Worm (Caenorhabditis elegans) whole organism, late embryonic: ENCODE measurements around the gene Y60C6A.2.

ENCODE experiments used
- ama-1 ChIP-seq: fragments of 150-350 bp; optimal IDR thresholded peaks from 2 replicates; lab custom pipeline; 2014
- ceh-14 ChIP-seq: sonication (generic microtip); optimal IDR thresholded peaks from 2 replicates; lab custom pipeline; 2016; ENCODE audit warnings: missing genotype, missing genetic modification characterization, missing compliant biosample characterization
- ceh-18 ChIP-seq: sonication (generic microtip); optimal IDR thresholded peaks from 2 replicates; lab custom pipeline; 2016; ENCODE audit warnings: missing genetic modification characterization, missing compliant biosample characterization
- ceh-19 ChIP-seq: fragments of 200-800 bp; sonication (Bioruptor generic); optimal IDR thresholded peaks from 2 replicates; lab custom pipeline; 2018; ENCODE audit warnings: mild to moderate bottlenecking, missing genetic modification characterization, missing compliant biosample characterization
- ceh-22 ChIP-seq: sonication (generic microtip); optimal IDR thresholded peaks from 2 replicates; lab custom pipeline; 2017; ENCODE audit warnings: missing biosample characterization, missing genetic modification characterization
- ceh-24 ChIP-seq: sonication (generic microtip); optimal IDR thresholded peaks from 2 replicates; lab custom pipeline; 2016; ENCODE audit warnings: mild to moderate bottlenecking, missing genetic modification characterization, missing compliant biosample characterization
- ceh-31 ChIP-seq: sonication (generic microtip); optimal IDR thresholded peaks from 2 replicates; lab custom pipeline; 2016; ENCODE audit warnings: missing genetic modification characterization, missing compliant biosample characterization
- ceh-34 ChIP-seq: sonication (generic microtip); optimal IDR thresholded peaks from 2 replicates; lab custom pipeline; 2016; ENCODE audit warnings: mild to moderate bottlenecking, missing genetic modification characterization, missing compliant biosample characterization
- ceh-45 ChIP-seq: fragments of 200-800 bp; sonication (Bioruptor generic); IDR thresholded peaks from 2 replicates; pipeline ENCODE4 v1.3.6; 2022; ENCODE audit warnings: missing genetic modification reagents, missing genetic modification characterization, missing compliant biosample characterization
- ceh-6 ChIP-seq: fragments of 200-800 bp; sonication (Bioruptor generic); optimal IDR thresholded peaks from 2 replicates; lab custom pipeline; 2018; ENCODE audit warnings: mild to moderate bottlenecking, missing genetic modification characterization, missing compliant biosample characterization
- ceh-9 ChIP-seq: sonication (generic microtip); optimal IDR thresholded peaks from 2 replicates; lab custom pipeline; 2016; ENCODE audit warnings: mild to moderate bottlenecking, missing genetic modification characterization, inconsistent platforms, missing compliant biosample characterization
- dmd-4 ChIP-seq: sonication (generic microtip); optimal IDR thresholded peaks from 2 replicates; lab custom pipeline; 2016; ENCODE audit warnings: borderline replicate concordance, missing genetic modification characterization, missing compliant biosample characterization
- elt-2 ChIP-seq: sonication (generic microtip); optimal IDR thresholded peaks from 2 replicates; lab custom pipeline; 2016; ENCODE audit warnings: missing genetic modification reagents, missing genetic modification characterization, missing compliant biosample characterization
- elt-4 ChIP-seq: sonication (generic microtip); optimal IDR thresholded peaks from 2 replicates; lab custom pipeline; 2016; ENCODE audit warnings: missing genetic modification characterization, missing compliant biosample characterization
- eyg-1 ChIP-seq: sonication (generic microtip); optimal IDR thresholded peaks from 2 replicates; lab custom pipeline; 2016; ENCODE audit warnings: missing genotype, missing genetic modification characterization, missing compliant biosample characterization
- fax-1 ChIP-seq: sonication (generic microtip); optimal IDR thresholded peaks from 2 replicates; lab custom pipeline; 2016; ENCODE audit warnings: missing genotype, missing genetic modification characterization, missing compliant biosample characterization
- fkh-10 ChIP-seq: fragments of 150-350 bp; optimal IDR thresholded peaks from 2 replicates; lab custom pipeline; 2014; ENCODE audit warnings: missing biosample characterization, missing genetic modification reagents, missing genetic modification characterization
- fkh-6 ChIP-seq: sonication (generic microtip); optimal IDR thresholded peaks from 2 replicates; lab custom pipeline; 2016; ENCODE audit warnings: missing genetic modification characterization, missing compliant biosample characterization
- hlh-13 ChIP-seq: fragments of 200-800 bp; sonication (Bioruptor generic); optimal IDR thresholded peaks from 2 replicates; lab custom pipeline; 2018; ENCODE audit warnings: mild to moderate bottlenecking, missing genetic modification characterization, missing compliant biosample characterization
- hlh-15 ChIP-seq: sonication (generic microtip); optimal IDR thresholded peaks from 2 replicates; lab custom pipeline; 2016; ENCODE audit warnings: missing genetic modification characterization, missing compliant biosample characterization
- hlh-8 ChIP-seq: sonication (generic microtip); optimal IDR thresholded peaks from 2 replicates; lab custom pipeline; 2016; ENCODE audit warnings: missing genotype, missing genetic modification characterization, missing compliant biosample characterization
- lim-6 ChIP-seq: sonication (generic microtip); optimal IDR thresholded peaks from 2 replicates; lab custom pipeline; 2016; ENCODE audit warnings: missing genetic modification characterization, missing compliant biosample characterization
- madf-2 ChIP-seq: sonication (generic microtip); optimal IDR thresholded peaks from 2 replicates; lab custom pipeline; 2017; ENCODE audit warnings: missing genetic modification characterization, missing compliant biosample characterization
- mec-3 ChIP-seq: sonication (generic microtip); optimal IDR thresholded peaks from 2 replicates; lab custom pipeline; 2016; ENCODE audit warnings: borderline replicate concordance, missing genetic modification characterization, missing compliant biosample characterization
- nhr-232 ChIP-seq: sonication (generic microtip); optimal IDR thresholded peaks from 2 replicates; lab custom pipeline; 2016; ENCODE audit warnings: missing genetic modification characterization, missing compliant biosample characterization
- pax-1 ChIP-seq: fragments of 150-350 bp; optimal IDR thresholded peaks from 2 replicates; lab custom pipeline; 2014; ENCODE audit warnings: missing biosample characterization, missing genetic modification characterization
- pha-4 ChIP-seq: fragments of 150-350 bp; optimal IDR thresholded peaks from 2 replicates; lab custom pipeline; 2018; ENCODE audit warnings: missing biosample characterization, missing genetic modification reagents, missing genetic modification characterization
- rnt-1 ChIP-seq: sonication (generic microtip); optimal IDR thresholded peaks from 2 replicates; lab custom pipeline; 2016; ENCODE audit warnings: missing genetic modification characterization, missing compliant biosample characterization
- sox-4 ChIP-seq: sonication (generic microtip); optimal IDR thresholded peaks from 2 replicates; lab custom pipeline; 2017; ENCODE audit warnings: mild to moderate bottlenecking, missing genetic modification characterization, inconsistent platforms, missing compliant biosample characterization
- syd-9 ChIP-seq: sonication (generic microtip); optimal IDR thresholded peaks from 2 replicates; lab custom pipeline; 2016; ENCODE audit warnings: mild to moderate bottlenecking, missing genetic modification characterization, moderate library complexity, missing compliant biosample characterization
- tbx-7 ChIP-seq: sonication (generic microtip); optimal IDR thresholded peaks from 2 replicates; lab custom pipeline; 2016; ENCODE audit warnings: missing genotype, missing genetic modification characterization, missing compliant biosample characterization
- unc-3 ChIP-seq, 2 experiments: fragments of 200-800 bp in 1 of 2; sonication (Bioruptor generic) in 1 of 2; sonication (generic microtip) in 1 of 2; conservative IDR thresholded peaks in 1 of 2; optimal IDR thresholded peaks in 1 of 2; 2 replicates each; pipeline versions ENCODE4 v1.3.6 to Lab custom; 2016 to 2022; ENCODE audit warnings: missing compliant biosample characterization in 2 of 2, missing genetic modification characterization in 2 of 2, missing genetic modification reagents in 1 of 2
- unc-42 ChIP-seq: sonication (generic microtip); optimal IDR thresholded peaks from 2 replicates; lab custom pipeline; 2016; ENCODE audit warnings: missing genotype, missing genetic modification characterization, missing compliant biosample characterization
- unc-55 ChIP-seq: sonication (generic microtip); optimal IDR thresholded peaks from 2 replicates; lab custom pipeline; 2017; ENCODE audit warnings: missing biosample characterization, missing genetic modification reagents, missing genetic modification characterization
- unc-86 ChIP-seq: sonication (generic microtip); optimal IDR thresholded peaks from 2 replicates; lab custom pipeline; 2016; ENCODE audit warnings: missing genetic modification characterization, missing compliant biosample characterization
- zip-5 ChIP-seq: sonication (generic microtip); optimal IDR thresholded peaks from 2 replicates; lab custom pipeline; 2016; ENCODE audit warnings: missing genetic modification characterization, missing compliant biosample characterization
- ztf-16 ChIP-seq: sonication (generic microtip); optimal IDR thresholded peaks from 2 replicates; lab custom pipeline; 2017; ENCODE audit warnings: missing genetic modification characterization, missing compliant biosample characterization

Gene Y60C6A.2

DNA sequence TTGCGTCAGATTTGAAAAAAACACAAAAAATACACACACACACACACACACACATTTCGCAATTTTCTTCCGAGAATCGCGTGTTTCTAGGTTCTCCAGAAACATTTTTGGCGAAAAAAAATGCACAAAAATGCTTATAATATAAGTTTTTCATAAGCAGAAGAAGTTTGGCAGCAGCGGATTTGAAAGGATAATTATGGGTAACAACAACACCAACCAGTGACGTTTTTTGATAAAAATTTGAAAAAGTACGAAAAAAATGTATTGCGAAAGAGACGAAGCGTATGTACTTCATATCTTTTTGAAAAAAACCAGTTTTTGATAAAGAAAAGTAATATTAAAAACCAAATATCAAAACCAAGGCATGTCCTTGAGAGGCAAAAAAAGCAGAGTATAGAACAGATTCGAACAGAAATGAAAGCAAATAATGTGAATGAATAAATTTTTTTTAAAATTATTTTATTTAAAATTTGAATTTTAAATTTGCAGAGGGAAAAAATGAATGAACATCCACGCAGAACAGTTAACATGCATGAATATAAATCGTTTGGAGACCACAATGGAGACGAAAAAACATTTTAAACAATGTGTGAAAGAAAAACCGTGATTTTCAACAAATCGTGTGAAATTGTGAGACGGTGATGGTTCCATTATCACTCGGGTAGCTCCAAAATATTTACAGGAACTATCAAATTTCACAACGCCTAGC is 38.6 kb upstream of the Y60C6A.2 start:
- no peak for TF ChIP-seq dmd-4
- no peak for TF ChIP-seq eyg-1 (tag; lab: Kevin White, UChicago)
- no peak for TF ChIP-seq elt-2 (tag; lab: Kevin White, UChicago)
- no peak for TF ChIP-seq madf-2 (tag; lab: Kevin White, UChicago)
- no peak for TF ChIP-seq fax-1 (tag; lab: Kevin White, UChicago)
- no peak for TF ChIP-seq unc-3 (GFP tag; conservative IDR thresholded peaks at IDR 0.05; lab: Robert Waterston, UW)
- TF ChIP-seq unc-3 (tag; optimal IDR thresholded peaks at IDR 0.05; lab: Kevin White, UChicago), result no peak
- no peak for TF ChIP-seq zip-5 (tag; lab: Kevin White, UChicago)
- no peak for TF ChIP-seq ceh-24 (tag; lab: Kevin White, UChicago)
- TF ChIP-seq ceh-45 (GFP tag; lab: Robert Waterston, UW), result no peak
- no peak for TF ChIP-seq fkh-6 (tag; lab: Kevin White, UChicago)
- TF ChIP-seq ceh-22 (tag; lab: Kevin White, UChicago), result no peak
- TF ChIP-seq pha-4 (tag; lab: Kevin White, UChicago), result no peak
- TF ChIP-seq unc-86 (tag; lab: Kevin White, UChicago), result no peak
- TF ChIP-seq mec-3 (tag; lab: Kevin White, UChicago), result no peak
- no peak for TF ChIP-seq elt-4 (tag; lab: Kevin White, UChicago)
- TF ChIP-seq hlh-15 (tag; lab: Kevin White, UChicago), result no peak

DNA sequence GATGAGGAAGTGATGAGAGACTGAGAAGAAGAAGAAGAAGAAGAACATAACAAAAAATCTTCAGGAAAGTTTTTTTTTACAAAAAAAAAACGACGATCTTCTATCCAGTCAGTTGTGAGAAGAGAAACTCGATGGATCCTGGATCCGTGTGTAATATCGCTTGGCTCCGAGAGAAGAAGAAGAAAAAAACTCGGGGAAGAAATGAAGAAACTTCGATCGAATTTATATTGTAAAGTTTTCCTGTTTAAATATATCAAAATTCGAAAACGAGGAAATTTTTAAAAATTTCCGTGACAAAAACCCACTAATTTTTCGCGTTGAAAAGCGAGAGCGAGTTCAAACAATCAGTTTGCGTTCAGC is 38.1 kb upstream of the Y60C6A.2 start, which contains the start of gene adss-1:
Gene adss-1 (minus strand): TSS at position 101 of the 360 bp plus-strand sequence.
- no peak for TF ChIP-seq ztf-16 (tag; lab: Kevin White, UChicago)
- no peak for TF ChIP-seq lim-6 (tag; lab: Kevin White, UChicago)
- no peak for TF ChIP-seq ceh-18 (tag; lab: Kevin White, UChicago)
- TF ChIP-seq nhr-232 (tag; lab: Kevin White, UChicago), result no peak
- no peak for TF ChIP-seq unc-86 (tag; lab: Kevin White, UChicago)
- no peak for TF ChIP-seq madf-2 (tag; lab: Kevin White, UChicago)
- TF ChIP-seq ceh-19, result no peak
- no peak for TF ChIP-seq syd-9 (tag; lab: Kevin White, UChicago)
- TF ChIP-seq mec-3 (tag; lab: Kevin White, UChicago), result no peak
- TF ChIP-seq ceh-9 (tag; lab: Kevin White, UChicago), result no peak
- no peak for TF ChIP-seq hlh-8 (tag; lab: Kevin White, UChicago)
- no peak for TF ChIP-seq sox-4 (tag; lab: Kevin White, UChicago)
- TF ChIP-seq hlh-13 (GFP tag; lab: Kevin White, UChicago), result no peak
- TF ChIP-seq ceh-6 (GFP tag; lab: Kevin White, UChicago), result no peak
- no peak for TF ChIP-seq ceh-24 (tag; lab: Kevin White, UChicago)
- TF ChIP-seq hlh-15 (tag; lab: Kevin White, UChicago), result no peak
- TF ChIP-seq unc-42 (tag; lab: Kevin White, UChicago), result no peak

ce11 chrV:4820601-4821000 is 35.4 kb upstream of the Y60C6A.2 start:
- TF ChIP-seq pax-1 (no peak), elt-2 (tag; lab: Kevin White, UChicago) (no peak), pha-4 (tag; lab: Kevin White, UChicago) (no peak), ceh-18 (tag; lab: Kevin White, UChicago) (no peak), ceh-14 (tag; lab: Kevin White, UChicago) (no peak), zip-5 (tag; lab: Kevin White, UChicago) (no peak), ceh-45 (GFP tag; lab: Robert Waterston, UW) (no peak), ama-1 (lab: Kevin White, UChicago) (no peak), unc-55 (GFP tag; lab: Kevin White, UChicago) (no peak), fkh-10 (GFP tag; lab: Kevin White, UChicago) (no peak), rnt-1 (tag; lab: Kevin White, UChicago) (no peak), ceh-34 (no peak), ceh-31 (tag; lab: Kevin White, UChicago) (no peak), dmd-4 (no peak), ceh-9 (tag; lab: Kevin White, UChicago) (no peak), ceh-24 (tag; lab: Kevin White, UChicago) (no peak), tbx-7 (tag; lab: Kevin White, UChicago) (no peak), unc-86 (tag; lab: Kevin White, UChicago) (no peak)
- TF ChIP-seq, all 69 proteins: peak for 0
